Fruit fly (Drosophila melanogaster) whole organism, embryonic: ENCODE results near the gene Hap40.

Experiments used
- Antp ChIP-seq: fragments of 200-800 bp; sonication (Bioruptor generic); optimal IDR thresholded peaks from 3 replicates; lab custom pipeline; 2016; ENCODE audit warnings: missing biosample characterization, missing genetic modification characterization
- Atf3 ChIP-seq: fragments of 200-800 bp; sonication (Bioruptor generic); optimal IDR thresholded peaks from 3 replicates; lab custom pipeline; 2016; ENCODE audit warnings: missing biosample characterization, missing genetic modification characterization
- CG10462 ChIP-seq: fragments of 200-800 bp; sonication (Bioruptor generic); optimal IDR thresholded peaks from 2 replicates; lab custom pipeline; 2016; ENCODE audit warnings: missing biosample characterization, missing genetic modification characterization
- CG13424 ChIP-seq: fragments of 200-800 bp; sonication (Bioruptor generic); optimal IDR thresholded peaks from 2 replicates; lab custom pipeline; 2019; ENCODE audit warnings: missing biosample characterization, mild to moderate bottlenecking, missing genetic modification characterization, moderate library complexity
- CG15696 ChIP-seq: fragments of 200-800 bp; sonication (Bioruptor generic); optimal IDR thresholded peaks from 2 replicates; lab custom pipeline; 2019; ENCODE audit warnings: missing biosample characterization, mild to moderate bottlenecking, missing genetic modification characterization, moderate library complexity
- CG17328 ChIP-seq: fragments of 200-800 bp; sonication (Bioruptor generic); IDR thresholded peaks from 2 replicates; pipeline ENCODE4 v1.3.6; 2022; ENCODE audit warnings: missing biosample characterization, missing genetic modification characterization
- CG34422 ChIP-seq: fragments of 200-800 bp; sonication (Bioruptor generic); IDR thresholded peaks from 3 replicates; pipeline ENCODE4 v1.3.6; 2022; ENCODE audit warnings: missing biosample characterization, missing genetic modification characterization
- CG7556 ChIP-seq: fragments of 200-800 bp; sonication (Bioruptor generic); optimal IDR thresholded peaks from 2 replicates; lab custom pipeline; 2017; ENCODE audit warnings: missing biosample characterization, mild to moderate bottlenecking, missing genetic modification characterization
- CG7963 ChIP-seq: fragments of 200-800 bp; sonication (Bioruptor generic); IDR thresholded peaks from 3 replicates; pipeline ENCODE4 v1.3.6; 2022; ENCODE audit warnings: missing biosample characterization, missing genetic modification characterization; ENCODE audit not compliant: partially characterized antibody
- CG8388 ChIP-seq: fragments of 200-800 bp; sonication (Bioruptor generic); optimal IDR thresholded peaks from 2 replicates; lab custom pipeline; 2019; ENCODE audit warnings: missing biosample characterization, mild to moderate bottlenecking, missing genetic modification characterization, moderate library complexity
- CG9797 ChIP-seq: fragments of 200-800 bp; sonication (Bioruptor generic); optimal IDR thresholded peaks from 3 replicates; lab custom pipeline; 2018; ENCODE audit warnings: missing biosample characterization, mild to moderate bottlenecking, missing genetic modification characterization
- Camta ChIP-seq: fragments of 200-800 bp; sonication (Bioruptor generic); optimal IDR thresholded peaks from 2 replicates; lab custom pipeline; 2016; ENCODE audit warnings: missing biosample characterization, missing genetic modification characterization
- Chrac-16 ChIP-seq: fragments of 200-800 bp; sonication (Bioruptor generic); optimal IDR thresholded peaks from 3 replicates; lab custom pipeline; 2016; ENCODE audit warnings: missing biosample characterization, missing genetic modification characterization
- Fer1 ChIP-seq: fragments of 200-800 bp; sonication (Bioruptor generic); optimal IDR thresholded peaks from 2 replicates; lab custom pipeline; 2017; ENCODE audit warnings: missing biosample characterization, mild to moderate bottlenecking, missing genetic modification characterization
- H15 ChIP-seq: fragments of 200-800 bp; sonication (Bioruptor generic); IDR thresholded peaks from 3 replicates; pipeline ENCODE4 v1.3.6; 2022; ENCODE audit warnings: missing biosample characterization, missing genetic modification characterization
- HLH4C ChIP-seq: fragments of 200-800 bp; sonication (Bioruptor generic); IDR thresholded peaks from 3 replicates; pipeline ENCODE4 v1.3.6; 2022; ENCODE audit warnings: missing biosample characterization, missing genetic modification characterization; ENCODE audit not compliant: partially characterized antibody
- Hand ChIP-seq: fragments of 200-800 bp; sonication (Bioruptor generic); optimal IDR thresholded peaks from 2 replicates; lab custom pipeline; 2017; ENCODE audit warnings: mild to moderate bottlenecking, missing biosample characterization, missing genetic modification reagents, missing genetic modification characterization
- Hmr ChIP-seq: fragments of 200-800 bp; sonication (Bioruptor generic); optimal IDR thresholded peaks from 3 replicates; lab custom pipeline; 2017; ENCODE audit warnings: mild to moderate bottlenecking, missing biosample characterization, missing genetic modification reagents, missing genetic modification characterization
- Myb ChIP-seq: fragments of 200-800 bp; sonication (Bioruptor generic); optimal IDR thresholded peaks from 2 replicates; lab custom pipeline; 2016; ENCODE audit warnings: missing biosample characterization, missing genetic modification characterization
- Nf-YC ChIP-seq: fragments of 200-800 bp; optimal IDR thresholded peaks from 3 replicates; lab custom pipeline; 2019; ENCODE audit warnings: missing biosample characterization, mild to moderate bottlenecking, missing genetic modification characterization, moderate library complexity
- Opbp ChIP-seq: fragments of 200-800 bp; sonication (Bioruptor generic); IDR thresholded peaks from 3 replicates; pipeline ENCODE4 v1.3.6; 2022; ENCODE audit warnings: missing biosample characterization, missing genetic modification characterization; ENCODE audit not compliant: partially characterized antibody
- Optix ChIP-seq: fragments of 200-800 bp; sonication (Bioruptor generic); IDR thresholded peaks from 3 replicates; pipeline ENCODE4 v1.3.6; 2022; ENCODE audit warnings: missing biosample characterization, missing genetic modification characterization
- Ptx1 ChIP-seq: fragments of 200-800 bp; sonication (Bioruptor generic); IDR thresholded peaks from 2 replicates; pipeline ENCODE4 v1.3.6; 2022; ENCODE audit warnings: missing biosample characterization, missing genetic modification characterization
- Sry-β ChIP-seq: fragments of 200-800 bp; sonication (Bioruptor generic); optimal IDR thresholded peaks from 2 replicates; lab custom pipeline; 2018; ENCODE audit warnings: missing biosample characterization, mild to moderate bottlenecking, missing genetic modification characterization, moderate library complexity
- Sry-δ ChIP-seq: fragments of 200-800 bp; sonication (Bioruptor generic); optimal IDR thresholded peaks from 2 replicates; lab custom pipeline; 2016; ENCODE audit warnings: missing biosample characterization, missing genetic modification characterization
- YL-1 ChIP-seq: fragments of 200-800 bp; sonication (Bioruptor generic); optimal IDR thresholded peaks from 3 replicates; lab custom pipeline; 2017; ENCODE audit warnings: missing biosample characterization, mild to moderate bottlenecking, missing genetic modification characterization
- ab ChIP-seq: fragments of 200-800 bp; sonication (Bioruptor generic); optimal IDR thresholded peaks from 2 replicates; lab custom pipeline; 2016; ENCODE audit warnings: missing biosample characterization, missing genetic modification characterization
- ap ChIP-seq: fragments of 200-800 bp; sonication (Bioruptor generic); IDR thresholded peaks from 2 replicates; pipeline ENCODE4 v1.3.6; 2022; ENCODE audit warnings: missing biosample characterization, missing genetic modification characterization
- az2 ChIP-seq: fragments of 200-800 bp; sonication (Bioruptor generic); optimal IDR thresholded peaks from 3 replicates; lab custom pipeline; 2016; ENCODE audit warnings: missing biosample characterization, missing genetic modification characterization
- bsh ChIP-seq, 2 experiments: fragments of 200-800 bp; sonication (Bioruptor generic); optimal IDR thresholded peaks; 2 replicates each; lab custom pipeline; 2017 to 2018; ENCODE audit warnings: mild to moderate bottlenecking in 2 of 2, missing biosample characterization in 2 of 2, missing genetic modification characterization in 2 of 2, moderate library complexity in 1 of 2
- chif ChIP-seq, 2 experiments: fragments of 200-800 bp; sonication (Bioruptor generic); optimal IDR thresholded peaks; 3 replicates each; lab custom pipeline; 2016; ENCODE audit warnings: missing biosample characterization in 2 of 2, missing genetic modification characterization in 2 of 2
- ci ChIP-seq: fragments of 200-800 bp; sonication (Bioruptor generic); IDR thresholded peaks from 3 replicates; pipeline ENCODE4 v1.3.6; 2022; ENCODE audit warnings: missing biosample characterization, missing genetic modification characterization
- dm ChIP-seq: fragments of 200-800 bp; sonication (Bioruptor generic); optimal IDR thresholded peaks from 3 replicates; lab custom pipeline; 2016; ENCODE audit warnings: missing biosample characterization, missing genetic modification characterization
- ftz-f1 ChIP-seq: fragments of 200-800 bp; sonication (Bioruptor generic); optimal IDR thresholded peaks from 2 replicates; lab custom pipeline; 2016; ENCODE audit warnings: missing biosample characterization, missing genetic modification characterization
- gcm ChIP-seq: fragments of 200-800 bp; sonication (Bioruptor generic); optimal IDR thresholded peaks from 2 replicates; lab custom pipeline; 2019; ENCODE audit warnings: missing biosample characterization, mild to moderate bottlenecking, missing genetic modification characterization, moderate library complexity
- grau ChIP-seq: fragments of 200-800 bp; optimal IDR thresholded peaks from 3 replicates; lab custom pipeline; 2019; ENCODE audit warnings: missing biosample characterization, mild to moderate bottlenecking, missing genetic modification characterization, moderate library complexity
- gsb-n ChIP-seq: fragments of 200-800 bp; sonication (Bioruptor generic); optimal IDR thresholded peaks from 3 replicates; lab custom pipeline; 2018; ENCODE audit warnings: missing biosample characterization, mild to moderate bottlenecking, missing genetic modification characterization
- inv ChIP-seq: fragments of 200-800 bp; sonication (Bioruptor generic); IDR thresholded peaks from 2 replicates; pipeline ENCODE4 v1.3.6; 2022; ENCODE audit warnings: missing biosample characterization, missing genetic modification characterization; ENCODE audit not compliant: partially characterized antibody
- ken ChIP-seq: fragments of 200-800 bp; sonication (Bioruptor generic); IDR thresholded peaks from 3 replicates; pipeline ENCODE4 v1.3.6; 2022; ENCODE audit warnings: missing biosample characterization, missing genetic modification characterization
- lmd ChIP-seq: fragments of 200-800 bp; sonication (Bioruptor generic); IDR thresholded peaks from 2 replicates; pipeline ENCODE4 v1.3.6; 2022; ENCODE audit warnings: missing biosample characterization, missing genetic modification characterization
- otp ChIP-seq: fragments of 200-800 bp; sonication (Bioruptor generic); IDR thresholded peaks from 3 replicates; pipeline ENCODE4, ENCODE4 v1.3.6; 2022; ENCODE audit warnings: missing biosample characterization, missing genetic modification characterization
- salm ChIP-seq: fragments of 200-800 bp; sonication (Bioruptor generic); optimal IDR thresholded peaks from 2 replicates; lab custom pipeline; 2018; ENCODE audit warnings: missing biosample characterization, mild to moderate bottlenecking, missing genetic modification characterization
- sim ChIP-seq: fragments of 200-800 bp; sonication (Bioruptor generic); IDR thresholded peaks from 2 replicates; pipeline ENCODE4 v1.3.6; 2022; ENCODE audit warnings: missing biosample characterization, missing genetic modification characterization
- ttk ChIP-seq: fragments of 200-800 bp; sonication (Bioruptor generic); IDR thresholded peaks from 2 replicates; pipeline ENCODE4 v2.1.2; 2022; ENCODE audit warnings: missing biosample characterization, missing genetic modification characterization
- twi ChIP-seq: fragments of 200-800 bp; optimal IDR thresholded peaks from 2 replicates; lab custom pipeline; 2019; ENCODE audit warnings: missing biosample characterization, mild to moderate bottlenecking, missing genetic modification characterization, moderate library complexity
- unc-4 ChIP-seq: fragments of 200-800 bp; sonication (Bioruptor generic); IDR thresholded peaks from 2 replicates; pipeline ENCODE4 v1.3.6; 2022; ENCODE audit warnings: missing biosample characterization, missing genetic modification characterization; ENCODE audit not compliant: partially characterized antibody
- vnd ChIP-seq: fragments of 200-800 bp; sonication (Bioruptor generic); IDR thresholded peaks from 3 replicates; pipeline ENCODE4 v1.3.6; 2022; ENCODE audit warnings: missing biosample characterization, missing genetic modification characterization; ENCODE audit not compliant: partially characterized antibody
- vvl ChIP-seq: fragments of 200-800 bp; sonication (Bioruptor generic); IDR thresholded peaks from 2 replicates; pipeline ENCODE4 v1.3.6; 2022; ENCODE audit warnings: missing biosample characterization, missing genetic modification characterization
- wdn ChIP-seq: fragments of 200-800 bp; sonication (Bioruptor generic); IDR thresholded peaks from 2 replicates; pipeline ENCODE4 v1.3.6; 2022; ENCODE audit warnings: missing biosample characterization, missing genetic modification characterization

Hap40 gene

dm6 chrX:15745905-15746681 lies 42.2 kb downstream of the Hap40 start, which contains the start of the genes CG8944 and CCT6 (continued):
- no peak for TF ChIP-seq Hmr (GFP tag; lab: Kevin White, UChicago)
- no peak for TF ChIP-seq CG10462 (GFP tag; lab: Kevin White, UChicago)
- no peak for TF ChIP-seq twi (tag; lab: Kevin White, UChicago)
- TF ChIP-seq chif (GFP tag; optimal IDR thresholded peaks at IDR 0.05; lab: Kevin White, UChicago), result no peak
- TF ChIP-seq Ptx1 (GFP tag; lab: Robert Waterston, UW), result 0 out of 2 replicates have a peak, but pooled peaks have one; percentile 18
- no peak for TF ChIP-seq Chrac-16 (GFP tag; lab: Kevin White, UChicago)
- no peak for TF ChIP-seq CG8388 (GFP tag; lab: Kevin White, UChicago)
- TF ChIP-seq wdn, result no peak
- no peak for TF ChIP-seq CG15696 (tag; lab: Kevin White, UChicago)
- TF ChIP-seq ci (GFP tag; lab: Robert Waterston, UW), result 0 out of 3 replicates have a peak, but pooled peaks have one; percentile 19
- no peak for TF ChIP-seq ab (GFP tag; lab: Kevin White, UChicago)
- peak; percentile 29 for TF ChIP-seq CG13424
- no peak for TF ChIP-seq ttk (GFP tag; lab: Robert Waterston, UW)
- no peak for TF ChIP-seq Atf3
- TF ChIP-seq Camta (GFP tag; lab: Kevin White, UChicago), result no peak
- no peak for TF ChIP-seq Hand (GFP tag; lab: Kevin White, UChicago)
- 0 out of 2 replicates have a peak, but pooled peaks have one; percentile 33 for TF ChIP-seq inv (GFP tag; lab: Robert Waterston, UW)
- TF ChIP-seq bsh (GFP tag; optimal IDR thresholded peaks at IDR 0.05; lab: Kevin White, UChicago), result no peak
- peak; percentile 35; the same call in 1 of the 3 replicates for TF ChIP-seq vnd (GFP tag; lab: Robert Waterston, UW)
- no peak; the same call in 2 of the 3 replicates for TF ChIP-seq ken (GFP tag; lab: Robert Waterston, UW)
- no peak for TF ChIP-seq ftz-f1 (GFP tag; lab: Kevin White, UChicago)
- TF ChIP-seq CG7963 (GFP tag; lab: Robert Waterston, UW), result peak; percentile 17; the same call in 1 of the 3 replicates
- peak; percentile 1 for TF ChIP-seq grau (tag; lab: Kevin White, UChicago)
- peak; percentile 69 for TF ChIP-seq Sry-δ (GFP tag; lab: Kevin White, UChicago)
- no peak for TF ChIP-seq salm (tag; lab: Kevin White, UChicago)
- no peak for TF ChIP-seq Myb (GFP tag; lab: Kevin White, UChicago)
- TF ChIP-seq CG7556, result no peak
- no peak for TF ChIP-seq otp
- no peak for TF ChIP-seq ap (GFP tag; lab: Robert Waterston, UW)
- TF ChIP-seq Fer1 (GFP tag; lab: Kevin White, UChicago), result no peak
- TF ChIP-seq vvl (GFP tag; lab: Robert Waterston, UW), result no peak
- no peak for TF ChIP-seq lmd (GFP tag; lab: Robert Waterston, UW)
- no peak for TF ChIP-seq H15 (GFP tag; lab: Robert Waterston, UW)
- peak; percentile 83 for TF ChIP-seq Sry-β

dm6 chrX:15746682-15747196 lies 42.8 kb downstream of the Hap40 start:
- TF ChIP-seq YL-1 (peak; percentile 49), CG17328 (GFP tag; lab: Robert Waterston, UW) (no peak), HLH4C (no peak), az2 (GFP tag; lab: Kevin White, UChicago) (no peak), CG9797 (GFP tag; lab: Kevin White, UChicago) (peak; percentile 8), CG34422 (peak; percentile 50; the same call in 1 of the 3 replicates), Antp (GFP tag; lab: Kevin White, UChicago) (no peak), dm (GFP tag; lab: Kevin White, UChicago) (peak; percentile 42), Nf-YC (no peak), unc-4 (GFP tag; lab: Robert Waterston, UW) (0 out of 2 replicates have a peak, but pooled peaks have one; percentile 9), gcm (GFP tag; lab: Kevin White, UChicago) (no peak), gsb-n (tag; lab: Kevin White, UChicago) (no peak), Optix (GFP tag; lab: Robert Waterston, UW) (no peak), sim (no peak), Opbp (peak; percentile 19; the same call in 1 of the 3 replicates)
